Worm (Caenorhabditis elegans): Measurements from ENCODE around the gene F20H11.1.

- no peak for TF ChIP-seq mep-1 (tag; optimal IDR thresholded peaks at IDR 0.05)
- no peak for TF ChIP-seq zip-8 (tag; optimal IDR thresholded peaks at IDR 0.05)
- TF ChIP-seq snpc-4 (tag; optimal IDR thresholded peaks at IDR 0.05) = no peak
- TF ChIP-seq unc-39 (tag; optimal IDR thresholded peaks at IDR 0.05) = no peak
- no peak for TF ChIP-seq nhr-76 (tag; optimal IDR thresholded peaks at IDR 0.05)
- no peak for TF ChIP-seq nhr-237 (tag; optimal IDR thresholded peaks at IDR 0.05)
- TF ChIP-seq nhr-2 (tag; optimal IDR thresholded peaks at IDR 0.05) = no peak
- TF ChIP-seq nhr-28 (tag; optimal IDR thresholded peaks at IDR 0.05) = no peak
- TF ChIP-seq sptf-1 (tag; optimal IDR thresholded peaks at IDR 0.05) = no peak
- no peak for TF ChIP-seq mls-2 (tag; optimal IDR thresholded peaks at IDR 0.05)
These were observed 4.4 kb downstream of the F20H11.1 start, which contains the start of gene ddo-3 for ce11 chrIII:6587564-6587963.
